Fruit fly (Drosophila melanogaster): ENCODE data around the gene mew.

Gene mew

dm6 chrX:13274429-13275095, 16.3 kb upstream of the mew start (continued):
- TF ChIP-seq CG3281 (GFP tag; optimal IDR thresholded peaks at IDR 0.05) (peak; percentile 53), Oli (tag; optimal IDR thresholded peaks at IDR 0.05) (peak; percentile 69), Ssrp (tag; optimal IDR thresholded peaks at IDR 0.05) (peak; percentile 80), sima (GFP tag; optimal IDR thresholded peaks at IDR 0.05) (no peak), Myb (GFP tag; optimal IDR thresholded peaks at IDR 0.05) (no peak), knrl (GFP tag; IDR thresholded peaks at IDR 0.05; ENCODE audit: partially characterized antibody) (no peak), dmrt11E (tag; optimal IDR thresholded peaks at IDR 0.05) (peak; percentile 53), sc (optimal IDR thresholded peaks at IDR 0.05) (no peak), sc (GFP tag; optimal IDR thresholded peaks at IDR 0.05) (no peak), Vsx1 (GFP tag; optimal IDR thresholded peaks at IDR 0.05) (peak; percentile 21), Hr39 (optimal IDR thresholded peaks at IDR 0.05) (no peak), HLH3B (GFP tag; IDR thresholded peaks at IDR 0.05) (peak; percentile 42; the same call in 1 of the 2 replicates), fd64A (GFP tag; optimal IDR thresholded peaks at IDR 0.05) (no peak), zf30C (GFP tag; optimal IDR thresholded peaks at IDR 0.05) (peak; percentile 2), chinmo (GFP tag; IDR thresholded peaks at IDR 0.05; ENCODE audit: partially characterized antibody) (no peak), CG12236 (GFP tag; optimal IDR thresholded peaks at IDR 0.05) (no peak), Dip2 (GFP tag; IDR thresholded peaks at IDR 0.05) (no peak), Oaz (GFP tag; IDR thresholded peaks at IDR 0.05) (0 out of 2 replicates have a peak, but pooled peaks have one; percentile 9), CG30431 (GFP tag; optimal IDR thresholded peaks at IDR 0.05) (no peak), H15 (GFP tag; IDR thresholded peaks at IDR 0.05) (no peak), CG1529 (GFP tag; optimal IDR thresholded peaks at IDR 0.05) (no peak), Bgb (GFP tag; IDR thresholded peaks at IDR 0.05; ENCODE audit: partially characterized antibody) (no peak), CG18764 (GFP tag; optimal IDR thresholded peaks at IDR 0.05) (peak; percentile 24), nerfin-2 (GFP tag; IDR thresholded peaks at IDR 0.05; ENCODE audit: partially characterized antibody) (no peak), sim (GFP tag; IDR thresholded peaks at IDR 0.05) (0 out of 2 replicates have a peak, but pooled peaks have one; percentile 5), dmrt99B (tag; optimal IDR thresholded peaks at IDR 0.05) (peak; percentile 79), CG8478 (optimal IDR thresholded peaks at IDR 0.05) (no peak), toy (GFP tag; IDR thresholded peaks at IDR 0.05) (peak; percentile 52; the same call in 1 of the 2 replicates), sob (GFP tag; IDR thresholded peaks at IDR 0.05) (no peak), gsb (GFP tag; IDR thresholded peaks at IDR 0.05) (no peak), danr (GFP tag; IDR thresholded peaks at IDR 0.05) (no peak), repo (GFP tag; optimal IDR thresholded peaks at IDR 0.05) (no peak), Neu2 (GFP tag; optimal IDR thresholded peaks at IDR 0.05; ENCODE audit: borderline replicate concordance) (no peak), CG33213 (GFP tag; optimal IDR thresholded peaks at IDR 0.05) (no peak), Antp (GFP tag; optimal IDR thresholded peaks at IDR 0.05) (no peak), phol (tag; optimal IDR thresholded peaks at IDR 0.05) (peak; percentile 81), odd (GFP tag; optimal IDR thresholded peaks at IDR 0.05) (peak; percentile 26), HHEX (GFP tag; optimal IDR thresholded peaks at IDR 0.05) (no peak), slbo (GFP tag; IDR thresholded peaks at IDR 0.05) (peak; percentile 42), sqz (GFP tag; optimal IDR thresholded peaks at IDR 0.05) (peak; percentile 42), nmo (GFP tag; optimal IDR thresholded peaks at IDR 0.05) (peak; percentile 87), CG7786 (GFP tag; optimal IDR thresholded peaks at IDR 0.05) (no peak), CG6791 (GFP tag; IDR thresholded peaks at IDR 0.05; ENCODE audit: partially characterized antibody) (no peak), CG17385 (GFP tag; optimal IDR thresholded peaks at IDR 0.05) (peak; percentile 65), luna (GFP tag; optimal IDR thresholded peaks at IDR 0.05) (no peak), crc (GFP tag; optimal IDR thresholded peaks at IDR 0.05) (no peak), CG13123 (GFP tag; optimal IDR thresholded peaks at IDR 0.05) (no peak), CG10959 (GFP tag; IDR thresholded peaks at IDR 0.05) (no peak), CG18476 (GFP tag; optimal IDR thresholded peaks at IDR 0.05) (peak; percentile 48), gem (tag; optimal IDR thresholded peaks at IDR 0.05) (peak; percentile 87), pita (GFP tag; optimal IDR thresholded peaks at IDR 0.05) (no peak)
